Worm (Caenorhabditis elegans): ENCODE data around the gene Y54F10AL.1.

DNA sequence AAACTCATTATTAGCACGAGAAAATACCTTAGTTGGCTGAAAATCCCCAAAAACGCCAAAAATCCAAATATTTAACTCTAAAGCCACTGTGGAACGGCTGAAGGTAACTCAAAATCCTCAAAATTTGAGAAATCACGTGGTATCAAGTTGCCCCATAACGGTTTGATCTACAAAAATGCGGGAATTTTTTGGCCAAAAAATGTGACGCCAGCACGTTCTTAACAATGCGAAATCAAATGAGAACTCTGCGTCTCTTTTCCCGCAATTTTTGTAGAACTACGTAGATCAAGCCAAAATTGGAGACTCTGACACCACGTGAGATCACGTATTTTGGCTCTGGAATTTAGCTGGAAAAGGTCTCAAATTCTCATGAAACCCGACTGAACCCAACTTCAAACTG lies 12.7 kb upstream of the Y54F10AL.1 start:
- no peak for TF ChIP-seq dao-5 (tag; optimal IDR thresholded peaks at IDR 0.05)
- no peak for TF ChIP-seq W03F9.2 (tag; optimal IDR thresholded peaks at IDR 0.05)

All from whole organism, L4/young adult.